Worm (Caenorhabditis elegans): Measurements from ENCODE around the gene K07E3.4.

DNA sequence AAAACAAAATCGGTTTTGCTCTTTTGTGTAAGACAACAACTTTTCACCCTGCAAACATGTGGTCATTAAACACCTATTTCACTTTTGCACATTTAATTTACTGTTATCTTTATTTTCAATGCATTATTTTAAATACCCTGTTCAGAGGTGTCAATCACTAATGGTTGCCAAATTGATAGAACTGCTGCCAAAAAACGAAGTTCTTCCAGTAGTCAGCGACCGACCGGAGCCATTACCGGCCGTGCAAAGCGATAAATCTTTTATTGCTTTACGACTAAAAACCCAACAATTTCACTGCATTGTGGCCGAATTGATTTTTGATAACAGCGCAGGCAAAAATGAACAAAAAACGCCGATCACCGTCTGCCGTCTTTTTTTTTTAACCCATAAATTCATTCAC, 9.3 kb downstream of the K07E3.4 start:
- TF ChIP-seq mdt-29 (GFP tag; IDR thresholded peaks at IDR 0.05) (no peak), spr-3 (GFP tag; optimal IDR thresholded peaks at IDR 0.05) (no peak), zip-11 (GFP tag; IDR thresholded peaks at IDR 0.05) (no peak), zip-2 (tag; optimal IDR thresholded peaks at IDR 0.05) (no peak), madf-9 (GFP tag; conservative IDR thresholded peaks at IDR 0.05) (no peak), unc-39 (tag; optimal IDR thresholded peaks at IDR 0.05) (no peak), nhr-10 (tag; optimal IDR thresholded peaks at IDR 0.05) (no peak), jun-1 (tag; optimal IDR thresholded peaks at IDR 0.05) (no peak), fos-1 (tag; optimal IDR thresholded peaks at IDR 0.05) (no peak), unc-130 (GFP tag; optimal IDR thresholded peaks at IDR 0.05) (no peak), vab-7 (GFP tag; IDR thresholded peaks at IDR 0.05) (no peak), F26F4.8 (GFP tag; conservative IDR thresholded peaks at IDR 0.05) (no peak), ztf-11 (tag; optimal IDR thresholded peaks at IDR 0.05) (no peak)

Data from whole organism, L4 larva.